Worm (Caenorhabditis elegans) whole organism, L4 larva: ENCODE results near the gene C45H4.13.

Experiments used
- F26F4.8 ChIP-seq: fragments of 200-800 bp; sonication (Bioruptor generic); conservative IDR thresholded peaks from 2 replicates; pipeline ENCODE4 v1.3.6; 2022; ENCODE audit warnings: missing genetic modification characterization, missing compliant biosample characterization
- ZK546.5 ChIP-seq, 2 experiments: sonication (generic microtip); optimal IDR thresholded peaks; 2 replicates each; lab custom pipeline; 2017; ENCODE audit warnings: missing biosample characterization in 2 of 2, missing genetic modification characterization in 2 of 2
- hlh-11 ChIP-seq: fragments of 200-800 bp; sonication (Bioruptor generic); optimal IDR thresholded peaks from 2 replicates; lab custom pipeline; 2018; ENCODE audit warnings: mild to moderate bottlenecking, missing genetic modification characterization, missing compliant biosample characterization
- lin-39 ChIP-seq: fragments of 150-350 bp; optimal IDR thresholded peaks from 2 replicates; lab custom pipeline; 2014; ENCODE audit warnings: missing biosample characterization, missing genetic modification reagents, missing genetic modification characterization
- mdt-29 ChIP-seq: fragments of 200-800 bp; sonication (Bioruptor generic); IDR thresholded peaks from 2 replicates; pipeline ENCODE4 v1.3.6; 2022; ENCODE audit warnings: missing genetic modification reagents, missing genetic modification characterization, missing compliant biosample characterization
- pha-4 ChIP-seq, 2 experiments: fragments of 150-350 bp in 1 of 2; fragments of 200-800 bp in 1 of 2; sonication (Bioruptor generic) in 1 of 2; IDR thresholded peaks in 1 of 2; optimal IDR thresholded peaks in 1 of 2; 2 replicates each; pipeline versions ENCODE4 v1.3.6 to Lab custom; 2014 to 2022; ENCODE audit warnings: missing genetic modification characterization in 2 of 2, missing genetic modification reagents in 2 of 2, missing biosample characterization in 1 of 2, missing compliant biosample characterization in 1 of 2
- skn-1 ChIP-seq: fragments of 150-350 bp; optimal IDR thresholded peaks from 2 replicates; lab custom pipeline; 2014; ENCODE audit warnings: missing biosample characterization, missing genetic modification characterization
- snpc-4 ChIP-seq: fragments of 150-350 bp; optimal IDR thresholded peaks from 2 replicates; lab custom pipeline; 2014; ENCODE audit warnings: missing biosample characterization, missing genetic modification characterization
- unc-130 ChIP-seq: sonication (generic microtip); optimal IDR thresholded peaks from 2 replicates; lab custom pipeline; 2016; ENCODE audit warnings: missing genetic modification reagents, missing genetic modification characterization, missing compliant biosample characterization
- zag-1 ChIP-seq: fragments of 150-350 bp; optimal IDR thresholded peaks from 2 replicates; lab custom pipeline; 2014; ENCODE audit warnings: missing biosample characterization, missing genetic modification characterization

DNA sequence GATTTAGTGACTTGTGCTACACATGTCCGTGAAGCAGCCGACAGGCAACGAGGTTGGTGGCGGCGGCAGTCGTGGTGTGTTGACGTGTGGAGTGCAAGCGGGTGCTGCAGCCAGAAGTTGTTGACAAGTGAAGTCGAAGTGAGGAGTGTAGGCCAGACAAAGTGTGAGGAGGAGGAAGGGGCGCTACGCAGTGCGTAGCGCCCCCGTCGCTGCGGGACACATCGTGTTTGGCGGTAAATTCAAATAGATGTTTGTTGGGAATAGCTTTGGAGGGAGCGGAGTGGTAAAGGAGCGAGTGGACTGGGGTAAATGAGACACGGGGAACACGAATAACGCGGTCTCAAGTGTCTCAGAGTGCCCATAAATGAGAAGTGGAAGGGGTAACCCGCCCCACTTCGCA lies 34.7 kb upstream of the C45H4.13 start:
- TF ChIP-seq hlh-11 (no peak), lin-39 (no peak), pha-4 (GFP tag; IDR thresholded peaks at IDR 0.05; lab: Robert Waterston, UW) (no peak), pha-4 (tag; optimal IDR thresholded peaks at IDR 0.05; lab: Kevin White, UChicago) (no peak), ZK546.5 (tag; optimal IDR thresholded peaks at IDR 0.05; lab: Kevin White, UChicago) (no peak), mdt-29 (no peak), F26F4.8 (no peak), unc-130 (no peak), zag-1 (tag; lab: Kevin White, UChicago) (no peak), snpc-4 (tag; lab: Kevin White, UChicago) (no peak), skn-1 (tag; lab: Kevin White, UChicago) (no peak)
